Worm (Caenorhabditis elegans): ENCODE data around the gene fat-3.
"Not testable (repeated sequence)": the region's sequence is repeated elsewhere in the genome, so short reads cannot be mapped to it uniquely, and the experiment has no call there.

DNA sequence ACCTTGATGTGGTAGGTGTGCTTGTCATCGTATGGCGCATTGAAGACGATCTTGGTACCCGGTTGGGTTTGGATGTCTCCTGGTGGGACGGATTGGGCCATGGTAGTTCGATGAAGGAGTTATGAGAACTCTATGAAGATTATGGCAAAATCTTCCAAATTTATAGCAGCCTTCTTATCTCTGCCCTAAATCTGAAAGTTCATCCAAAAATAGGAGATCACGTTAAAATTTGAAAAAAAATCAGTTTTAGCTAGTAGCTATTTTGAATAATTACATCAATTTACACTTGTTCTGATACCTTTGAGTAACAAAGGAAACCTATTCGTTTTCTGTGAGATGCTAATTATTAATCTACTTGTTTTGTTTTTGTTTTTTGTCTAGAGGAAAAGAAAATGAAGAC lies 35.8 kb upstream of the fat-3 start, which contains the start of gene msp-79:
- TF ChIP-seq ZK337.2 (GFP tag; IDR thresholded peaks at IDR 0.05); daf-12 (tag; optimal IDR thresholded peaks at IDR 0.05); skn-1 (tag; optimal IDR thresholded peaks at IDR 0.05); F44E2.7 (GFP tag; IDR thresholded peaks at IDR 0.05); F26F4.8 (GFP tag; conservative IDR thresholded peaks at IDR 0.05); nhr-77 (tag; optimal IDR thresholded peaks at IDR 0.05): not testable (repeated sequence)
